Fruit fly (Drosophila melanogaster) whole organism, pupa: ENCODE results near the gene DCX-EMAP.

ENCODE experiments used
- CG10348 ChIP-seq: fragments of 200-800 bp; sonication (Bioruptor generic); IDR thresholded peaks from 2 replicates; pipeline ENCODE4 v1.3.6; 2022; ENCODE audit warnings: missing biosample characterization, missing genetic modification characterization
- CG12605 ChIP-seq: fragments of 200-800 bp; sonication (Bioruptor generic); IDR thresholded peaks from 2 replicates; pipeline ENCODE4 v1.3.6; 2022; ENCODE audit warnings: missing biosample characterization, missing genetic modification characterization
- CG13204 ChIP-seq: fragments of 200-800 bp; sonication (Bioruptor generic); optimal IDR thresholded peaks from 2 replicates; lab custom pipeline; 2018; ENCODE audit warnings: missing biosample characterization, mild to moderate bottlenecking, missing genetic modification characterization, moderate library complexity
- CG14655 ChIP-seq: fragments of 200-800 bp; sonication (Bioruptor generic); optimal IDR thresholded peaks from 3 replicates; lab custom pipeline; 2017; ENCODE audit warnings: mild to moderate bottlenecking, missing biosample characterization, missing genetic modification reagents, missing genetic modification characterization
- CG15710 ChIP-seq: fragments of 200-800 bp; sonication (Bioruptor generic); optimal IDR thresholded peaks from 2 replicates; lab custom pipeline; 2018; ENCODE audit warnings: missing biosample characterization, mild to moderate bottlenecking, missing genetic modification characterization, moderate library complexity
- CG17806 ChIP-seq: fragments of 200-800 bp; sonication (Bioruptor generic); optimal IDR thresholded peaks from 2 replicates; lab custom pipeline; 2018; ENCODE audit warnings: missing biosample characterization, mild to moderate bottlenecking, missing genetic modification characterization, moderate library complexity
- CG32121 ChIP-seq: fragments of 200-800 bp; sonication (Bioruptor generic); IDR thresholded peaks from 2 replicates; pipeline ENCODE4 v1.3.6; 2022; ENCODE audit warnings: missing biosample characterization, missing genetic modification characterization
- CG34367 ChIP-seq: fragments of 200-800 bp; sonication (Bioruptor generic); optimal IDR thresholded peaks from 2 replicates; lab custom pipeline; 2018; ENCODE audit warnings: missing biosample characterization, mild to moderate bottlenecking, missing genetic modification characterization
- CG4496 ChIP-seq: fragments of 200-800 bp; sonication (Bioruptor generic); IDR thresholded peaks from 3 replicates; pipeline ENCODE4 v1.3.6; 2022; ENCODE audit warnings: missing biosample characterization, missing genetic modification characterization
- CG8159 ChIP-seq: fragments of 200-800 bp; sonication (Bioruptor generic); optimal IDR thresholded peaks from 3 replicates; lab custom pipeline; 2018; ENCODE audit warnings: missing biosample characterization, mild to moderate bottlenecking, missing genetic modification characterization, moderate library complexity
- CG8301 ChIP-seq: fragments of 200-800 bp; sonication (Bioruptor generic); optimal IDR thresholded peaks from 2 replicates; lab custom pipeline; 2018; ENCODE audit warnings: missing biosample characterization, mild to moderate bottlenecking, missing genetic modification characterization
- CG9948 ChIP-seq: fragments of 200-800 bp; sonication (Bioruptor generic); optimal IDR thresholded peaks from 2 replicates; lab custom pipeline; 2018; ENCODE audit warnings: missing biosample characterization, mild to moderate bottlenecking, missing genetic modification characterization, moderate library complexity
- D1 ChIP-seq: fragments of 200-800 bp; sonication (Bioruptor generic); optimal IDR thresholded peaks from 2 replicates; lab custom pipeline; 2018; ENCODE audit warnings: missing biosample characterization, mild to moderate bottlenecking, missing genetic modification characterization, moderate library complexity
- EcR ChIP-seq: fragments of 200-800 bp; sonication (Bioruptor generic); optimal IDR thresholded peaks from 3 replicates; lab custom pipeline; 2019; ENCODE audit warnings: missing biosample characterization, missing genetic modification characterization, mild to moderate bottlenecking, moderate library complexity, missing genetic modification reagents
- Ets98B ChIP-seq: fragments of 200-800 bp; sonication (Bioruptor generic); IDR thresholded peaks from 2 replicates; pipeline ENCODE4 v1.3.6; 2022; ENCODE audit warnings: missing biosample characterization, missing genetic modification characterization
- Pif1A ChIP-seq: fragments of 200-800 bp; sonication (Bioruptor generic); optimal IDR thresholded peaks from 3 replicates; lab custom pipeline; 2016; ENCODE audit warnings: missing biosample characterization, missing genetic modification characterization
- Pif1B ChIP-seq: fragments of 200-800 bp; sonication (Bioruptor generic); optimal IDR thresholded peaks from 3 replicates; lab custom pipeline; 2016; ENCODE audit warnings: missing biosample characterization, missing genetic modification characterization
- Snoo ChIP-seq: fragments of 200-800 bp; sonication (Bioruptor generic); optimal IDR thresholded peaks from 3 replicates; lab custom pipeline; 2017; ENCODE audit warnings: missing biosample characterization, mild to moderate bottlenecking, missing genetic modification characterization, inconsistent platforms
- fd96Ca ChIP-seq: fragments of 200-800 bp; sonication (Bioruptor generic); IDR thresholded peaks from 3 replicates; pipeline ENCODE4 v1.3.6; 2022; ENCODE audit warnings: missing biosample characterization, missing genetic modification characterization
- gl ChIP-seq: fragments of 200-800 bp; sonication (Bioruptor generic); optimal IDR thresholded peaks from 2 replicates; lab custom pipeline; 2018; ENCODE audit warnings: missing biosample characterization, mild to moderate bottlenecking, missing genetic modification characterization
- rn ChIP-seq: fragments of 200-800 bp; sonication (Bioruptor generic); IDR thresholded peaks from 2 replicates; pipeline ENCODE4 v1.3.6; 2022; ENCODE audit warnings: missing biosample characterization, missing genetic modification characterization

Gene DCX-EMAP

DNA sequence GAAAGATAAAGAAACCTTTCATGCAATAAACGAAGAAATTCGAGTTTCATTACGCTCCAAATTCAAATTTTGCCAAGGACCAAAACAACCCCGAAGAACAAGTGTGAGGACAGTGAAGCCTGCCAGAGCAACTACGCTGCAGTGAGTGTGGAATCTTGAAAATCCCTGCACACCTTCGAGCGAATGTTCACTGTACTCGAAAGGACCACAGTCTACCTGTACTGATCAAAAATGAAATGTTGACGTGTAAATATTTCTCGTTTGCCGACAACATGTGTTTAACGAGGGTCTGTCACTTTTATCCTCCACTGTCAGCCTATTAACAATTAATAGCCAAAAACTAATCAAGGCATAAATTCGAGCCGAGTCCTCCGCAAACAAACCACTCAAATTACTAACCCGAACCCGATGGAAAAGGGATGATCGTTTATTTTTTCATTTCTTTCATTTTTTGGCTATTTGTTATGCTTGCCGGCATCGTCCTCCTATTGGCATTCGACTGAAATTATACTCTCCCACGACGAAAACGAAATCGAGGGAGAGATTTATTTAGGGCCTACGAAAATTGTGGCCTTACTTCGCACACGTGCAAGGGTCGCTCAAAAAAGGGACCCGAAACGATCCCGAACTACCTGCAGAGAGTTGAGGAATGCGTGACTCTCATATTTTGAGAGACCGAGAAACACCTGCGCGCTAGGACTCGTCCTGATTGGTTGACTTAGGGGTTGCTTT lies 68.5 kb downstream of the DCX-EMAP start:
- no peak for TF ChIP-seq CG13204
- no peak for TF ChIP-seq rn (GFP tag; lab: Robert Waterston, UW)
- no peak for TF ChIP-seq Pif1A (GFP tag; lab: Kevin White, UChicago)
- peak; percentile 9 for TF ChIP-seq CG8159
- TF ChIP-seq Snoo (tag; lab: Kevin White, UChicago) = no peak
- TF ChIP-seq CG15710 (tag; lab: Kevin White, UChicago) = no peak

- no peak for TF ChIP-seq rn (GFP tag; lab: Robert Waterston, UW)
Measured at dm6 chr3L:14972625-14973250, 69.1 kb downstream of the DCX-EMAP start, which contains the start of gene Brd. Gene Brd, plus strand, starts transcription at chr3L:14972667.

DNA sequence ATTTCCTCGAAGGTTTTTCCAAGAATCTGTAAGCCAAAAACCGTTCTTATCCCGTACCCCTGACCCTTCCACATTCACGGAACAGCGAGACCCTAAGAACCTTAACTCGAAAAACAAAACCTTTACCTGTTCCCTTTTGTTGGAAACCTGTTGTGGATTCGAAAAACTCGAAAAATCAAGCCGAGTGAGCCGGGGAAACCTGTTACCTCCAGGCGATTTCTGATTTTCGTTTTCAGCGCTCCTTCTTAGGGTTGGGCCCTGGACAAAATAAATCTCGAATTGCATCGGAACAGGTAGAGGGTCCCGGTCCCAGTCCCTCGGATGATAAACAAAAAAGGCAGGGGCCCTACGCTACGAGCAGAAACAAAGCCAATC lies 69.6 kb downstream of the DCX-EMAP start:
- no peak for TF ChIP-seq CG15710 (tag; lab: Kevin White, UChicago)
- TF ChIP-seq CG13204 = no peak
- peak; percentile 49 for TF ChIP-seq EcR (GFP tag; lab: Kevin White, UChicago)
- TF ChIP-seq CG8301 = no peak
- no peak for TF ChIP-seq Snoo (tag; lab: Kevin White, UChicago)
- TF ChIP-seq rn (GFP tag; lab: Robert Waterston, UW) = no peak
- TF ChIP-seq, all 21 proteins: peak for 1

dm6 chr3L:14974513-14974912 lies 70.9 kb downstream of the DCX-EMAP start, which contains the start of gene Ocho:
Gene Ocho, plus strand, starts transcription at chr3L:14974848.
- TF ChIP-seq CG15710 (tag; lab: Kevin White, UChicago) (no peak), CG17806 (tag; lab: Kevin White, UChicago) (no peak), gl (tag; lab: Kevin White, UChicago) (no peak), CG10348 (no peak), CG8159 (no peak), fd96Ca (GFP tag; lab: Robert Waterston, UW) (no peak), rn (GFP tag; lab: Robert Waterston, UW) (no peak), CG4496 (GFP tag; lab: Robert Waterston, UW) (no peak), CG8301 (no peak), CG9948 (tag; lab: Kevin White, UChicago) (no peak), Pif1A (GFP tag; lab: Kevin White, UChicago) (no peak), EcR (GFP tag; lab: Kevin White, UChicago) (no peak), CG34367 (tag; lab: Kevin White, UChicago) (no peak), CG12605 (no peak)

dm6 chr3L:14974952-14975351 lies 71.3 kb downstream of the DCX-EMAP start:
- TF ChIP-seq Pif1A (GFP tag; lab: Kevin White, UChicago) (no peak), CG17806 (tag; lab: Kevin White, UChicago) (no peak), CG4496 (GFP tag; lab: Robert Waterston, UW) (no peak), fd96Ca (GFP tag; lab: Robert Waterston, UW) (no peak), CG32121 (no peak), gl (tag; lab: Kevin White, UChicago) (no peak), CG34367 (tag; lab: Kevin White, UChicago) (no peak), CG8301 (no peak), Ets98B (GFP tag; lab: Robert Waterston, UW) (no peak), rn (GFP tag; lab: Robert Waterston, UW) (no peak)

DNA sequence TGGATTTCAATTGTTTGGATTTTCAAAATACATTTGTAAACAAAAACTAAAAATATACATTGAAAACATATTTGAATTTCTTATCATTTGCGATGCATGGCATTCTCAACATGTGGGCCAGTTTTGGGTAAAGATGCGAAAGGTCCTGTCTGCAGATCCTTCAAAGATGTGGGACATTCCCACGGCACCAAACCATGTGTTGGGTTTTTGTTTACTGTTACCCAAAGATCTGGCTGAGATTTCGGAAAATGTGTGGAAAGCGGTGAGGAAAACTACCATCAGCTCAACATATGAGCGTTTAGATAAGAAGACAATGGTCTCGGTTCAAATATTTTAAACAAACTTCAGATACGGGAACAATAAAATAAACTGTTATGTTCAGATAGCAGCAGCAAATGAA lies 72.4 kb downstream of the DCX-EMAP start:
- TF ChIP-seq Pif1B (GFP tag; lab: Kevin White, UChicago) = no peak
- TF ChIP-seq CG4496 (GFP tag; lab: Robert Waterston, UW) = no peak
- no peak for TF ChIP-seq CG15710 (tag; lab: Kevin White, UChicago)
- TF ChIP-seq CG14655 = no peak
- no peak for TF ChIP-seq gl (tag; lab: Kevin White, UChicago)
- TF ChIP-seq CG8301 = no peak
- TF ChIP-seq Pif1A (GFP tag; lab: Kevin White, UChicago) = no peak
- TF ChIP-seq CG10348 = no peak
- TF ChIP-seq rn (GFP tag; lab: Robert Waterston, UW) = no peak
- no peak for TF ChIP-seq CG34367 (tag; lab: Kevin White, UChicago)
- TF ChIP-seq CG8159 = no peak
- no peak for TF ChIP-seq EcR (GFP tag; lab: Kevin White, UChicago)
- TF ChIP-seq Ets98B (GFP tag; lab: Robert Waterston, UW) = no peak
- TF ChIP-seq D1 (tag; lab: Kevin White, UChicago) = no peak
